Fruit fly (Drosophila melanogaster): ENCODE data around the gene knk.

dm6 chr3R:10109938-10110337 lies 15.5 kb downstream of the knk start, which contains the start of gene Fmr1:
- TF ChIP-seq insv (optimal IDR thresholded peaks at IDR 0.05) (no peak), Sin3A (optimal IDR thresholded peaks at IDR 0.05) (no peak), ttk (optimal IDR thresholded peaks at IDR 0.05) (no peak), psq (optimal IDR thresholded peaks at IDR 0.05) (peak; percentile 68), h (optimal IDR thresholded peaks at IDR 0.05) (no peak)
